Fruit fly (Drosophila melanogaster) whole organism, wandering third instar larva: ENCODE data around the gene lmgB.

Experiments used
- Abd-B ChIP-seq: fragments of >200 bp; optimal IDR thresholded peaks from 2 replicates; lab custom pipeline; 2017; ENCODE audit warnings: missing biosample characterization, missing genetic modification characterization
- Dfd ChIP-seq: fragments of >200 bp; optimal IDR thresholded peaks from 2 replicates; lab custom pipeline; 2017; ENCODE audit warnings: missing biosample characterization, missing genetic modification characterization
- N ChIP-seq: fragments of >200 bp; optimal IDR thresholded peaks from 2 replicates; lab custom pipeline; 2018; ENCODE audit warnings: missing biosample characterization, missing external identifiers, missing genetic modification characterization
- h ChIP-seq: fragments of 200-800 bp; sonication (Bioruptor generic); optimal IDR thresholded peaks from 3 replicates; lab custom pipeline; 2016; ENCODE audit warnings: missing biosample characterization, mild to moderate bottlenecking, missing genetic modification characterization
- pan ChIP-seq: fragments of >200 bp; optimal IDR thresholded peaks from 2 replicates; lab custom pipeline; 2017
- psq ChIP-seq: fragments of 200-800 bp; sonication (Bioruptor generic); optimal IDR thresholded peaks from 3 replicates; lab custom pipeline; 2017; ENCODE audit warnings: missing biosample characterization, mild to moderate bottlenecking, missing genetic modification characterization, moderate library complexity
- usp ChIP-seq: fragments of >200 bp; optimal IDR thresholded peaks from 2 replicates; lab custom pipeline; 2017; ENCODE audit warnings: missing biosample characterization, missing genetic modification characterization

dm6 chr2L:8525000-8525399 is 3.4 kb downstream of the lmgB start:
- TF ChIP-seq Abd-B (GFP tag; lab: Kevin White, UChicago), result no peak
- TF ChIP-seq pan (lab: Kevin White, UChicago), result no peak
- TF ChIP-seq usp (GFP tag; lab: Kevin White, UChicago), result no peak
- no peak for TF ChIP-seq h (GFP tag; lab: Kevin White, UChicago)
- no peak for TF ChIP-seq N (GFP tag; lab: Kevin White, UChicago)
- no peak for TF ChIP-seq Dfd (GFP tag; lab: Kevin White, UChicago)
- TF ChIP-seq psq (GFP tag; lab: Kevin White, UChicago), result no peak
